Worm (Caenorhabditis elegans): ENCODE data around the gene ell-1.

The ell-1 gene

DNA sequence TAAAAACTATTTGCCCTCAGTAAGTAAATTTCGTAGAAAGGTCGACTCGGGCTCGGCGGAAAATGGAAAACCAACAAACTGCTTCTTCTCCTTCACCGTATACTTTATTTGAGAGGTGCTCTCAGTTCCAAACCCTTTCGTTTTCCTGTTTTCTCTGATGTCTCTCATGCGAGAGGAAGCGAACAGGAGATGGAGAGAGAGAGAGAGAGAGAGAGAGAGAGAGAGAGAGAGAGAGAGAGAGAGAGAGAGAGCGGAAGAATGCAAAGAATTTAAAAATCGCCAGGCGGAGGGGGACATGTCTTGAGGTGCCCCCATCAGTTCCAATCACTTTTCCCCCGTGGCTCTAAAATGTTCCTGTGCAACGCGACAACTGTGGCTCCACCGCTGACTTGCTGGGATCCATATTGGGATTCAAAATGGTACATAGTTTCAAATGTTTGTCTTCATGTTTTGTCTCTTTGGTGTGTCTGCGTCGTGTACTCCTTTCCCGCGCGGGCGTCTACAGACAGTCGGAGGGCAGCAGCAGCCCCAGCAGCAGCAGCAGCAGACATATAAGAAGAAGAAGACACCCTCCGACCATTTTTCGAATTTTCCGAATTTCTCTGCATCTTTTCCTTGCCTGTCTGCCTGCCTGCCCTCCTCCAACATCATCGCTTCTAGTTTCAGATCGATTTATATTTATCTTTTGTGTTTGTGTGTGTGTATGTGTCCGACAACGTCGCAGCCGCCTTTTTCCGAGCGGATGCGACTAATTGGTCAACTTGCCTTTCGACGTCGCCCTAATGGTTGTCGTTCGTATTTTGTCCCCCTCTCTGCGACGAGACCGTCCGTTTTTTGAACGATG, 60.3 kb downstream of the ell-1 start, which contains the start of gene R08C7.11 (continued):
- no peak for TF ChIP-seq attf-6 (GFP tag; IDR thresholded peaks at IDR 0.05)
- no peak for TF ChIP-seq B0035.1 (tag; optimal IDR thresholded peaks at IDR 0.05)
- TF ChIP-seq madf-10 (tag; optimal IDR thresholded peaks at IDR 0.05): no peak
- TF ChIP-seq somi-1 (GFP tag; optimal IDR thresholded peaks at IDR 0.05): no peak
- no peak for TF ChIP-seq lsy-27 (tag; optimal IDR thresholded peaks at IDR 0.05; ENCODE audit: borderline replicate concordance, insufficient read depth)
- TF ChIP-seq F10E7.11 (tag; optimal IDR thresholded peaks at IDR 0.05): no peak
- no peak for TF ChIP-seq F52B5.7 (tag; optimal IDR thresholded peaks at IDR 0.05)
- no peak for TF ChIP-seq akir-1 (GFP tag; optimal IDR thresholded peaks at IDR 0.05)
- TF ChIP-seq C17E4.6 (GFP tag; IDR thresholded peaks at IDR 0.05): no peak
- TF ChIP-seq snpc-4 (GFP tag; optimal IDR thresholded peaks at IDR 0.05): no peak
- peak in 1 of 4 experiments; percentile 28 for TF ChIP-seq snpc-4 (tag; optimal IDR thresholded peaks at IDR 0.05)
- TF ChIP-seq mel-28 (tag; optimal IDR thresholded peaks at IDR 0.05; ENCODE audit: borderline replicate concordance): no peak
- TF ChIP-seq ZK185.1 (tag; optimal IDR thresholded peaks at IDR 0.05; ENCODE audit: poor library complexity, severe bottlenecking): no peak
- no peak for TF ChIP-seq pha-4 (tag; optimal IDR thresholded peaks at IDR 0.05)
- no peak for TF ChIP-seq ceh-27 (GFP tag; optimal IDR thresholded peaks at IDR 0.05)
- TF ChIP-seq lin-35 (GFP tag; optimal IDR thresholded peaks at IDR 0.05): no peak
- TF ChIP-seq Y95B8A.8 (GFP tag; IDR thresholded peaks at IDR 0.05): no peak
- TF ChIP-seq ztf-26 (tag; optimal IDR thresholded peaks at IDR 0.05): no peak
- no peak for TF ChIP-seq ceh-91 (GFP tag; IDR thresholded peaks at IDR 0.05)
- no peak for TF ChIP-seq let-607 (tag; optimal IDR thresholded peaks at IDR 0.05)
- no peak for TF ChIP-seq mes-4 (tag; optimal IDR thresholded peaks at IDR 0.05)
- no peak for TF ChIP-seq Y53F4B.3 (GFP tag; IDR thresholded peaks at IDR 0.05)
- TF ChIP-seq lin-26 (GFP tag; IDR thresholded peaks at IDR 0.05): no peak
- no peak for TF ChIP-seq nfya-1 (tag; optimal IDR thresholded peaks at IDR 0.05; ENCODE audit: borderline replicate concordance, insufficient read depth)
- TF ChIP-seq cebp-1 (GFP tag; IDR thresholded peaks at IDR 0.05): no peak
- TF ChIP-seq cebp-1 (tag; optimal IDR thresholded peaks at IDR 0.05): no peak
- no peak for TF ChIP-seq nhr-179 (tag; optimal IDR thresholded peaks at IDR 0.05)
- no peak for TF ChIP-seq tbp1 (GFP tag; optimal IDR thresholded peaks at IDR 0.05)
- TF ChIP-seq tbx-9 (tag; optimal IDR thresholded peaks at IDR 0.05; ENCODE audit: borderline replicate concordance): no peak
- no peak for TF ChIP-seq ekl-4 (GFP tag; IDR thresholded peaks at IDR 0.05)
- TF ChIP-seq ztf-6 (GFP tag; IDR thresholded peaks at IDR 0.05): no peak
- TF ChIP-seq F57A8.1 (GFP tag; optimal IDR thresholded peaks at IDR 0.05): no peak
- no peak for TF ChIP-seq nhr-120 (GFP tag; IDR thresholded peaks at IDR 0.05)
- TF ChIP-seq K12H6.12 (tag; optimal IDR thresholded peaks at IDR 0.05): peak; percentile 5
- 0 out of 2 replicates have a peak, but pooled peaks have one; percentile 40 for TF ChIP-seq Y56A3A.18 (GFP tag; IDR thresholded peaks at IDR 0.05)
- TF ChIP-seq T26A5.8 (tag; optimal IDR thresholded peaks at IDR 0.05): no peak

DNA sequence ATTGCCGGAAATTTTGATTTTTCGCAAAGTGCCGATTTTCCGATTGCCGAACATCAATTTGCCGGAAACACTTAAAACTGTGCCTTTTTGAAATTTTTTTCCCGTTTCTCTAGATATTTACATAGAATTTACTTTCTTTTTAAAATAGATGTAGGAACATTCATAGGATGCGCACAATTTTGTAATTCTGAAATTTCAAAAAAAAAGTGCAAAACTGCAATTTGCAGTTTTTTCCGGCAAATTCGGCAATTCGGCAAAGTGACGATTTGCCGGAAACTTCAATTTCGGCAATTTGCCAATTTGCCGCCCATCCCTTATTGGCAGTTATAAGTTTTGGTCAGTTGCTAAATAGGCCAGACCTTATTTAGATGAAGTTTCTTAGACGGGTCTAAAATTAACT, 62.4 kb downstream of the ell-1 start:
- TF ChIP-seq lin-40 (tag; optimal IDR thresholded peaks at IDR 0.05): no peak
- TF ChIP-seq ccch-3 (GFP tag; optimal IDR thresholded peaks at IDR 0.05): no peak
- no peak for TF ChIP-seq unc-130 (GFP tag; optimal IDR thresholded peaks at IDR 0.05)
- no peak for TF ChIP-seq madf-6 (GFP tag; IDR thresholded peaks at IDR 0.05)
